Fruit fly (Drosophila melanogaster) whole organism, embryonic: ENCODE measurements around the gene dUTPase.

Experiments used
- CG10979 ChIP-seq: fragments of 200-800 bp; sonication (Bioruptor generic); optimal IDR thresholded peaks from 2 replicates; lab custom pipeline; 2018; ENCODE audit warnings: missing biosample characterization, mild to moderate bottlenecking, missing genetic modification characterization, moderate library complexity
- CG11560 ChIP-seq: fragments of 200-800 bp; sonication (Bioruptor generic); IDR thresholded peaks from 3 replicates; pipeline ENCODE4 v1.3.6; 2022; ENCODE audit warnings: missing biosample characterization, missing genetic modification characterization
- CG14441 ChIP-seq: fragments of 200-800 bp; sonication (Bioruptor generic); IDR thresholded peaks from 2 replicates; pipeline ENCODE4 v1.3.6; 2022; ENCODE audit warnings: missing biosample characterization, missing genetic modification characterization
- CG14667 ChIP-seq: fragments of 200-800 bp; sonication (Bioruptor generic); IDR thresholded peaks from 2 replicates; pipeline ENCODE4 v1.3.6; 2022; ENCODE audit warnings: missing biosample characterization, missing genetic modification characterization
- CG14860 ChIP-seq: fragments of 200-800 bp; sonication (Bioruptor generic); IDR thresholded peaks from 3 replicates; pipeline ENCODE4 v1.3.6; 2022; ENCODE audit warnings: missing biosample characterization, missing genetic modification characterization; ENCODE audit not compliant: partially characterized antibody
- CG1529 ChIP-seq: fragments of 200-800 bp; sonication (Bioruptor generic); optimal IDR thresholded peaks from 3 replicates; lab custom pipeline; 2018; ENCODE audit warnings: missing biosample characterization, missing genetic modification characterization
- CG1647 ChIP-seq: fragments of 200-800 bp; sonication (Bioruptor generic); optimal IDR thresholded peaks from 3 replicates; lab custom pipeline; 2016; ENCODE audit warnings: missing biosample characterization, missing genetic modification characterization
- CG16815 ChIP-seq: fragments of 200-800 bp; sonication (Bioruptor generic); optimal IDR thresholded peaks from 3 replicates; lab custom pipeline; 2017; ENCODE audit warnings: missing biosample characterization, mild to moderate bottlenecking, missing genetic modification characterization
- CG17802 ChIP-seq: fragments of 200-800 bp; sonication (Bioruptor generic); optimal IDR thresholded peaks from 2 replicates; lab custom pipeline; 2018; ENCODE audit warnings: missing biosample characterization, mild to moderate bottlenecking, missing genetic modification characterization, moderate library complexity
- CG30403 ChIP-seq: fragments of 200-800 bp; sonication (Bioruptor generic); optimal IDR thresholded peaks from 3 replicates; lab custom pipeline; 2016; ENCODE audit warnings: missing biosample characterization, missing genetic modification characterization
- CG7357 ChIP-seq: fragments of 200-800 bp; sonication (Bioruptor generic); IDR thresholded peaks from 3 replicates; pipeline ENCODE4 v1.3.6; 2022; ENCODE audit warnings: missing biosample characterization, missing genetic modification characterization
- CG7556 ChIP-seq: fragments of 200-800 bp; sonication (Bioruptor generic); optimal IDR thresholded peaks from 2 replicates; lab custom pipeline; 2017; ENCODE audit warnings: missing biosample characterization, mild to moderate bottlenecking, missing genetic modification characterization
- CG9817 ChIP-seq: fragments of 200-800 bp; sonication (Bioruptor generic); optimal IDR thresholded peaks from 2 replicates; lab custom pipeline; 2018; ENCODE audit warnings: missing biosample characterization, mild to moderate bottlenecking, missing genetic modification characterization, moderate library complexity
- CG9876 ChIP-seq: fragments of 200-800 bp; sonication (Bioruptor generic); optimal IDR thresholded peaks from 2 replicates; lab custom pipeline; 2016; ENCODE audit warnings: missing biosample characterization, missing genetic modification characterization
- CG9932 ChIP-seq: fragments of 200-800 bp; sonication (Bioruptor generic); IDR thresholded peaks from 2 replicates; pipeline ENCODE4 v1.3.6; 2022; ENCODE audit warnings: missing biosample characterization, missing genetic modification characterization
- E2f1 ChIP-seq: fragments of 200-800 bp; sonication (Bioruptor generic); IDR thresholded peaks from 2 replicates; pipeline ENCODE4 v1.3.6; 2022; ENCODE audit warnings: missing biosample characterization, missing genetic modification characterization
- Ets65A ChIP-seq: fragments of 200-800 bp; sonication (Bioruptor generic); peaks from one replicate; lab custom pipeline; 2016; ENCODE audit warnings: missing biosample characterization, missing genetic modification characterization
- Hmr ChIP-seq: fragments of 200-800 bp; sonication (Bioruptor generic); optimal IDR thresholded peaks from 3 replicates; lab custom pipeline; 2017; ENCODE audit warnings: mild to moderate bottlenecking, missing biosample characterization, missing genetic modification reagents, missing genetic modification characterization
- Hr78 ChIP-seq, 2 experiments: fragments of 200-800 bp in 1 of 2; fragments of >200 bp in 1 of 2; sonication (Bioruptor generic) in 1 of 2; optimal IDR thresholded peaks; 2 replicates each; lab custom pipeline; 2017 to 2019; ENCODE audit warnings: missing biosample characterization in 2 of 2, missing genetic modification characterization in 2 of 2, mild to moderate bottlenecking in 1 of 2, moderate library complexity in 1 of 2
- Kr ChIP-seq: fragments of 200-800 bp; sonication (Bioruptor generic); optimal IDR thresholded peaks from 2 replicates; lab custom pipeline; 2017; ENCODE audit warnings: missing biosample characterization, mild to moderate bottlenecking, missing genetic modification characterization
- Mrtf ChIP-seq: fragments of 200-800 bp; sonication (Bioruptor generic); IDR thresholded peaks from 3 replicates; pipeline ENCODE4 v1.3.6; 2022; ENCODE audit warnings: missing biosample characterization, missing genetic modification characterization
- Myb ChIP-seq: fragments of 200-800 bp; sonication (Bioruptor generic); optimal IDR thresholded peaks from 2 replicates; lab custom pipeline; 2016; ENCODE audit warnings: missing biosample characterization, missing genetic modification characterization
- Ssrp ChIP-seq: fragments of 200-800 bp; sonication (Bioruptor generic); optimal IDR thresholded peaks from 2 replicates; lab custom pipeline; 2018; ENCODE audit warnings: missing biosample characterization, mild to moderate bottlenecking, missing genetic modification characterization, moderate library complexity
- Taf1 ChIP-seq: fragments of 200-800 bp; sonication (Bioruptor generic); IDR thresholded peaks from 2 replicates; pipeline ENCODE4 v1.3.6; 2022; ENCODE audit warnings: missing biosample characterization, missing genetic modification characterization
- Trl ChIP-seq, 3 experiments: fragments of >200 bp in 2 of 3; fragments of 200-800 bp in 1 of 3; sonication (Bioruptor generic) in 1 of 3; optimal IDR thresholded peaks; 2 replicates in 1 of 3; 3 replicates in 2 of 3; lab custom pipeline; 2016 to 2017; ENCODE audit warnings: missing biosample characterization in 1 of 3, missing genetic modification characterization in 1 of 3
- YL-1 ChIP-seq: fragments of 200-800 bp; sonication (Bioruptor generic); optimal IDR thresholded peaks from 3 replicates; lab custom pipeline; 2017; ENCODE audit warnings: missing biosample characterization, mild to moderate bottlenecking, missing genetic modification characterization
- ab ChIP-seq: fragments of 200-800 bp; sonication (Bioruptor generic); optimal IDR thresholded peaks from 2 replicates; lab custom pipeline; 2016; ENCODE audit warnings: missing biosample characterization, missing genetic modification characterization
- al ChIP-seq: fragments of 200-800 bp; sonication (Bioruptor generic); IDR thresholded peaks from 2 replicates; pipeline ENCODE4 v1.3.6; 2022; ENCODE audit warnings: missing biosample characterization, missing genetic modification characterization
- bbx ChIP-seq: fragments of 200-800 bp; sonication (Bioruptor generic); IDR thresholded peaks from 2 replicates; pipeline ENCODE4 v1.3.6; 2022; ENCODE audit warnings: missing biosample characterization, missing genetic modification characterization; ENCODE audit not compliant: partially characterized antibody
- cg ChIP-seq: fragments of 200-800 bp; sonication (Bioruptor generic); optimal IDR thresholded peaks from 3 replicates; lab custom pipeline; 2019; ENCODE audit warnings: missing biosample characterization, mild to moderate bottlenecking, missing genetic modification characterization, moderate library complexity
- chinmo ChIP-seq: fragments of 200-800 bp; sonication (Bioruptor generic); IDR thresholded peaks from 4 replicates; pipeline ENCODE4 v1.3.6; 2022; ENCODE audit warnings: missing biosample characterization, missing genetic modification characterization; ENCODE audit not compliant: partially characterized antibody
- croc ChIP-seq: fragments of 200-800 bp; sonication (Bioruptor generic); conservative IDR thresholded peaks from 3 replicates; pipeline ENCODE4 v1.3.6; 2022; ENCODE audit warnings: missing biosample characterization, missing genetic modification characterization
- crol ChIP-seq: fragments of 200-800 bp; sonication (Bioruptor generic); IDR thresholded peaks from 2 replicates; pipeline ENCODE4 v1.3.6; 2022; ENCODE audit warnings: missing biosample characterization, missing genetic modification characterization
- gcm ChIP-seq: fragments of 200-800 bp; sonication (Bioruptor generic); optimal IDR thresholded peaks from 2 replicates; lab custom pipeline; 2019; ENCODE audit warnings: missing biosample characterization, mild to moderate bottlenecking, missing genetic modification characterization, moderate library complexity
- grn ChIP-seq: fragments of 200-800 bp; sonication (Bioruptor generic); optimal IDR thresholded peaks from 3 replicates; lab custom pipeline; 2017; ENCODE audit warnings: missing biosample characterization, missing genetic modification characterization
- gsb ChIP-seq: fragments of 200-800 bp; sonication (Bioruptor generic); IDR thresholded peaks from 2 replicates; pipeline ENCODE4 v1.3.6; 2022; ENCODE audit warnings: missing biosample characterization, missing genetic modification characterization
- gt ChIP-seq: fragments of 200-800 bp; sonication (Bioruptor generic); IDR thresholded peaks from 2 replicates; pipeline ENCODE4 v1.3.6; 2022; ENCODE audit warnings: missing biosample characterization, missing genetic modification characterization
- inv ChIP-seq: fragments of 200-800 bp; sonication (Bioruptor generic); IDR thresholded peaks from 2 replicates; pipeline ENCODE4 v1.3.6; 2022; ENCODE audit warnings: missing biosample characterization, missing genetic modification characterization; ENCODE audit not compliant: partially characterized antibody
- lov ChIP-seq, 2 experiments: fragments of 200-800 bp in 1 of 2; fragments of >200 bp in 1 of 2; sonication (Bioruptor generic) in 1 of 2; IDR thresholded peaks in 1 of 2; optimal IDR thresholded peaks in 1 of 2; 2 replicates in 1 of 2; 3 replicates in 1 of 2; pipeline versions ENCODE4 v1.3.6 to Lab custom; 2017 to 2022; ENCODE audit warnings: missing biosample characterization in 1 of 2, missing genetic modification characterization in 1 of 2
- onecut ChIP-seq: fragments of 200-800 bp; sonication (Bioruptor generic); IDR thresholded peaks from 2 replicates; pipeline ENCODE4 v1.3.6; 2022; ENCODE audit warnings: missing biosample characterization, missing genetic modification characterization
- p53 ChIP-seq: fragments of 200-800 bp; sonication (Bioruptor generic); optimal IDR thresholded peaks from 2 replicates; lab custom pipeline; 2016; ENCODE audit warnings: missing biosample characterization, missing genetic modification characterization
- rib ChIP-seq: fragments of 200-800 bp; sonication (Bioruptor generic); IDR thresholded peaks from 2 replicates; pipeline ENCODE4 v1.3.6; 2022; ENCODE audit warnings: missing biosample characterization, missing genetic modification characterization
- schlank ChIP-seq: fragments of 200-800 bp; sonication (Bioruptor generic); optimal IDR thresholded peaks from 2 replicates; lab custom pipeline; 2018; ENCODE audit warnings: missing biosample characterization, mild to moderate bottlenecking, missing genetic modification characterization
- sens-2 ChIP-seq: fragments of 200-800 bp; sonication (Bioruptor generic); IDR thresholded peaks from 2 replicates; pipeline ENCODE4 v1.3.6; 2022; ENCODE audit warnings: missing biosample characterization, missing genetic modification characterization
- tio ChIP-seq: fragments of 200-800 bp; sonication (Bioruptor generic); optimal IDR thresholded peaks from 2 replicates; lab custom pipeline; 2017; ENCODE audit warnings: missing biosample characterization, missing genetic modification characterization, inconsistent platforms
- tna ChIP-seq: fragments of 200-800 bp; sonication (Bioruptor generic); IDR thresholded peaks from 2 replicates; pipeline ENCODE4 v1.3.6; 2022; ENCODE audit warnings: missing biosample characterization, missing genetic modification characterization; ENCODE audit not compliant: partially characterized antibody
- vnd ChIP-seq: fragments of 200-800 bp; sonication (Bioruptor generic); IDR thresholded peaks from 3 replicates; pipeline ENCODE4 v1.3.6; 2022; ENCODE audit warnings: missing biosample characterization, missing genetic modification characterization; ENCODE audit not compliant: partially characterized antibody
- zf30C ChIP-seq: fragments of 200-800 bp; sonication (Bioruptor generic); optimal IDR thresholded peaks from 3 replicates; lab custom pipeline; 2018; ENCODE audit warnings: missing biosample characterization, mild to moderate bottlenecking, missing genetic modification characterization
- zfh2 ChIP-seq: fragments of 200-800 bp; sonication (Bioruptor generic); optimal IDR thresholded peaks from 2 replicates; lab custom pipeline; 2016; ENCODE audit warnings: missing biosample characterization, missing genetic modification characterization

Gene dUTPase

dm6 chr2L:11058111-11058665 is 47.1 kb downstream of the dUTPase start:
- no peak for TF ChIP-seq Mrtf (GFP tag; lab: Robert Waterston, UW)
- TF ChIP-seq Ets65A: peak; percentile 14
- TF ChIP-seq schlank (tag; lab: Kevin White, UChicago): no peak
- TF ChIP-seq Hr78 (GFP tag; optimal IDR thresholded peaks at IDR 0.05; lab: Kevin White, UChicago): peak in 1 of 2 experiments; percentile 100
- no peak for TF ChIP-seq al (GFP tag; lab: Robert Waterston, UW)
- peak; percentile 19 for TF ChIP-seq grn
- TF ChIP-seq bbx: no peak
- no peak for TF ChIP-seq sens-2 (GFP tag; lab: Robert Waterston, UW)
- TF ChIP-seq Kr (GFP tag; lab: Kevin White, UChicago): no peak
- peak; percentile 14 for TF ChIP-seq CG1529 (GFP tag; lab: Kevin White, UChicago)
- TF ChIP-seq CG11560 (tag; lab: Robert Waterston, UW): no peak
- no peak for TF ChIP-seq zfh2 (GFP tag; lab: Kevin White, UChicago)
- TF ChIP-seq inv: no peak
- TF ChIP-seq chinmo (GFP tag; lab: Robert Waterston, UW): peak; percentile 66; the same call in 1 of the 4 replicates
- TF ChIP-seq rib: 0 out of 2 replicates have a peak, but pooled peaks have one; percentile 6
- no peak for TF ChIP-seq gt
- peak; percentile 84 for TF ChIP-seq crol
- no peak for TF ChIP-seq lov (optimal IDR thresholded peaks at IDR 0.05; lab: Kevin White, UChicago)
- TF ChIP-seq lov (GFP tag; IDR thresholded peaks at IDR 0.05; lab: Robert Waterston, UW): no peak
- no peak for TF ChIP-seq CG14860 (GFP tag; lab: Robert Waterston, UW)
- TF ChIP-seq CG16815 (GFP tag; lab: Kevin White, UChicago): peak; percentile 35
- TF ChIP-seq onecut (GFP tag; lab: Robert Waterston, UW): no peak
- TF ChIP-seq vnd (GFP tag; lab: Robert Waterston, UW): no peak
- TF ChIP-seq CG17802 (tag; lab: Kevin White, UChicago): no peak
- TF ChIP-seq YL-1 (GFP tag; lab: Kevin White, UChicago): no peak
- no peak for TF ChIP-seq CG10979
- TF ChIP-seq Myb (GFP tag; lab: Kevin White, UChicago): no peak
- TF ChIP-seq gsb (GFP tag; lab: Robert Waterston, UW): no peak
- TF ChIP-seq Ssrp (tag; lab: Kevin White, UChicago): no peak
- peak; percentile 2 for TF ChIP-seq CG30403
- TF ChIP-seq CG14441 (GFP tag; lab: Robert Waterston, UW): no peak
- TF ChIP-seq zf30C (GFP tag; lab: Kevin White, UChicago): no peak
- TF ChIP-seq gcm (GFP tag; lab: Kevin White, UChicago): peak; percentile 13
- no peak for TF ChIP-seq CG7556 (GFP tag; lab: Kevin White, UChicago)
- TF ChIP-seq CG9876: no peak
- no peak for TF ChIP-seq CG7357 (GFP tag; lab: Robert Waterston, UW)
- TF ChIP-seq CG9817 (tag; lab: Kevin White, UChicago): peak; percentile 70
- TF ChIP-seq CG1647 (GFP tag; lab: Kevin White, UChicago): no peak
- TF ChIP-seq tna (GFP tag; lab: Robert Waterston, UW): no peak
- TF ChIP-seq croc (GFP tag; lab: Robert Waterston, UW): peak; percentile 51; the same call in 1 of the 3 replicates
- 0 out of 2 replicates have a peak, but pooled peaks have one; percentile 1 for TF ChIP-seq CG9932 (GFP tag; lab: Robert Waterston, UW)
- TF ChIP-seq Hmr: no peak
- TF ChIP-seq Trl (optimal IDR thresholded peaks at IDR 0.05; lab: Kevin White, UChicago): no peak
- no peak for TF ChIP-seq Trl (GFP tag; optimal IDR thresholded peaks at IDR 0.05; lab: Kevin White, UChicago)
- peak; percentile 75 for TF ChIP-seq cg (GFP tag; lab: Kevin White, UChicago)
- peak; percentile 64 for TF ChIP-seq tio (GFP tag; lab: Kevin White, UChicago)
- 0 out of 2 replicates have a peak, but pooled peaks have one; percentile 1 for TF ChIP-seq E2f1 (GFP tag; lab: Robert Waterston, UW)
- TF ChIP-seq Taf1 (GFP tag; lab: Robert Waterston, UW): 0 out of 2 replicates have a peak, but pooled peaks have one; percentile 4
- 0 out of 2 replicates have a peak, but pooled peaks have one; percentile 1 for TF ChIP-seq CG14667 (GFP tag; lab: Robert Waterston, UW)
- no peak for TF ChIP-seq p53
- no peak for TF ChIP-seq ab (GFP tag; lab: Kevin White, UChicago)
